Worm (Caenorhabditis elegans): ENCODE data around the gene F28A10.1.

DNA sequence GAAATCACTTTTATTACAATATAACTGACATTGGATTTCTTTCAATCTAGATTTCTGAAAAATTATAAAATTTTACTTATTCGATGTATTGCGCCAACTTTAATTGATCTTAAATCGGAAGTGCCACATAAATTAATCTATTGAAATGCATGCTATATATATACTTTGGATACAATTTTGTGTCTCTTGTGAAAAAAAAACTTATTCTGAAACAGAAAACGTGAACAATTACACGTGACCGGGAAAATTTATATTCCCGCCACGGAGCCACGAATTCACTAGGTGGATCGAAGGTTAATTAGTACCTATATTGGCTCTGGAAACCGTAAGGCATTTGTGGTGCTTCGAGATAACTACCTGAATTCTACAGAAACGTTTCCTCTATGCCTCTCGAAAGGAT is 25.9 kb upstream of the F28A10.1 start, which contains the start of gene F46F5.14:
- no peak for TF ChIP-seq ZK546.5 (tag; optimal IDR thresholded peaks at IDR 0.05)
- TF ChIP-seq unc-55 (GFP tag; optimal IDR thresholded peaks at IDR 0.05) = no peak
- no peak for TF ChIP-seq ztf-11 (tag; optimal IDR thresholded peaks at IDR 0.05)
- no peak for TF ChIP-seq ceh-82 (tag; optimal IDR thresholded peaks at IDR 0.05)
- no peak for TF ChIP-seq lin-13 (GFP tag; optimal IDR thresholded peaks at IDR 0.05)
- no peak for TF ChIP-seq nhr-11 (tag; optimal IDR thresholded peaks at IDR 0.05)
- no peak for TF ChIP-seq fos-1 (tag; optimal IDR thresholded peaks at IDR 0.05)
- TF ChIP-seq snpc-4 (tag; optimal IDR thresholded peaks at IDR 0.05) = no peak
- no peak for TF ChIP-seq nhr-25 (tag; optimal IDR thresholded peaks at IDR 0.05)
- no peak for TF ChIP-seq unc-39 (tag; optimal IDR thresholded peaks at IDR 0.05)
- TF ChIP-seq ztf-1 (GFP tag; conservative IDR thresholded peaks at IDR 0.05) = no peak
- TF ChIP-seq lin-11 (tag; optimal IDR thresholded peaks at IDR 0.05) = no peak
